Worm (Caenorhabditis elegans) whole organism, mixed stage, embryonic: ENCODE results near the gene C17A2.4.

Source experiments
- M03D4.4 ChIP-seq: sonication (generic microtip); optimal IDR thresholded peaks from 2 replicates; lab custom pipeline; 2017; ENCODE audit warnings: mild to moderate bottlenecking, missing genetic modification characterization, missing compliant biosample characterization
- bed-3 ChIP-seq: fragments of 200-800 bp; sonication (Bioruptor generic); optimal IDR thresholded peaks from 3 replicates; lab custom pipeline; 2018; ENCODE audit warnings: mild to moderate bottlenecking, missing genetic modification characterization, moderate library complexity, missing compliant biosample characterization
- ceh-39 ChIP-seq: fragments of 150-350 bp; optimal IDR thresholded peaks from 2 replicates; lab custom pipeline; 2014; ENCODE audit warnings: missing biosample characterization, missing genetic modification characterization
- ceh-43 ChIP-seq: fragments of 200-800 bp; sonication (Bioruptor generic); optimal IDR thresholded peaks from 2 replicates; lab custom pipeline; 2018; ENCODE audit warnings: mild to moderate bottlenecking, missing genetic modification characterization, moderate library complexity, missing compliant biosample characterization
- ceh-83 ChIP-seq: fragments of 200-800 bp; sonication (Bioruptor generic); optimal IDR thresholded peaks from 2 replicates; lab custom pipeline; 2018; ENCODE audit warnings: mild to moderate bottlenecking, missing genetic modification characterization, missing compliant biosample characterization
- ces-1 ChIP-seq: fragments of 150-350 bp; optimal IDR thresholded peaks from 2 replicates; lab custom pipeline; 2014; ENCODE audit warnings: missing biosample characterization, missing genetic modification reagents, missing genetic modification characterization
- cnd-1 ChIP-seq: fragments of 200-800 bp; sonication (Bioruptor generic); optimal IDR thresholded peaks from 2 replicates; lab custom pipeline; 2018; ENCODE audit warnings: mild to moderate bottlenecking, missing genetic modification characterization, missing compliant biosample characterization
- drap-1 ChIP-seq: fragments of 200-800 bp; sonication (Bioruptor generic); optimal IDR thresholded peaks from 3 replicates; lab custom pipeline; 2018; ENCODE audit warnings: mild to moderate bottlenecking, missing genetic modification characterization, missing compliant biosample characterization
- elt-1 ChIP-seq: sonication (generic microtip); optimal IDR thresholded peaks from 2 replicates; lab custom pipeline; 2017; ENCODE audit warnings: missing genetic modification characterization, mild to moderate bottlenecking, missing compliant biosample characterization, antibody characterized with exemption, moderate library complexity, borderline replicate concordance; ENCODE audit not compliant: insufficient read depth
- elt-3 ChIP-seq: fragments of 150-350 bp; optimal IDR thresholded peaks from 2 replicates; lab custom pipeline; 2014; ENCODE audit warnings: missing biosample characterization, missing genetic modification characterization
- ham-2 ChIP-seq: fragments of 200-800 bp; sonication (Bioruptor generic); optimal IDR thresholded peaks from 2 replicates; lab custom pipeline; 2018; ENCODE audit warnings: mild to moderate bottlenecking, missing genetic modification characterization, missing compliant biosample characterization
- hlh-1 ChIP-seq: fragments of 150-350 bp; optimal IDR thresholded peaks from 2 replicates; lab custom pipeline; 2014; ENCODE audit warnings: missing biosample characterization, missing genetic modification reagents, missing genetic modification characterization
- lin-13 ChIP-seq: fragments of 150-350 bp; optimal IDR thresholded peaks from 2 replicates; lab custom pipeline; 2014; ENCODE audit warnings: missing biosample characterization, missing genetic modification characterization
- lsy-2 ChIP-seq: fragments of 150-350 bp; optimal IDR thresholded peaks from 2 replicates; lab custom pipeline; 2014; ENCODE audit warnings: missing biosample characterization, missing genetic modification characterization
- mab-5 ChIP-seq: fragments of 150-350 bp; optimal IDR thresholded peaks from 2 replicates; lab custom pipeline; 2014; ENCODE audit warnings: missing biosample characterization, missing genetic modification characterization
- mep-1 ChIP-seq: fragments of 150-350 bp; optimal IDR thresholded peaks from 2 replicates; lab custom pipeline; 2017; ENCODE audit warnings: missing biosample characterization, missing genetic modification reagents, missing genetic modification characterization, inconsistent platforms
- mls-2 ChIP-seq: sonication (generic microtip); optimal IDR thresholded peaks from 2 replicates; lab custom pipeline; 2016; ENCODE audit warnings: mild to moderate bottlenecking, missing genetic modification characterization, moderate library complexity, missing compliant biosample characterization
- nhr-12 ChIP-seq: fragments of 150-350 bp; optimal IDR thresholded peaks from 2 replicates; lab custom pipeline; 2014; ENCODE audit warnings: missing biosample characterization, missing genetic modification characterization
- nhr-2 ChIP-seq: fragments of 150-350 bp; optimal IDR thresholded peaks from 2 replicates; lab custom pipeline; 2014; ENCODE audit warnings: missing biosample characterization, missing genetic modification characterization
- nhr-28 ChIP-seq: fragments of 150-350 bp; optimal IDR thresholded peaks from 2 replicates; lab custom pipeline; 2014; ENCODE audit warnings: missing biosample characterization, missing genetic modification characterization
- nhr-76 ChIP-seq: sonication (generic microtip); optimal IDR thresholded peaks from 2 replicates; lab custom pipeline; 2017; ENCODE audit warnings: missing biosample characterization, missing genetic modification characterization
- pha-4 ChIP-seq: fragments of 150-350 bp; optimal IDR thresholded peaks from 2 replicates; lab custom pipeline; 2018; ENCODE audit warnings: missing biosample characterization, missing genetic modification reagents, missing genetic modification characterization
- sem-2 ChIP-seq: fragments of 200-800 bp; sonication (Bioruptor generic); optimal IDR thresholded peaks from 2 replicates; lab custom pipeline; 2018; ENCODE audit warnings: mild to moderate bottlenecking, missing genetic modification characterization, missing compliant biosample characterization
- tbx-8 ChIP-seq: fragments of 200-800 bp; sonication (Bioruptor generic); optimal IDR thresholded peaks from 2 replicates; lab custom pipeline; 2018; ENCODE audit warnings: mild to moderate bottlenecking, missing genetic modification characterization, moderate library complexity, missing compliant biosample characterization
- unc-120 ChIP-seq: sonication (generic microtip); optimal IDR thresholded peaks from 2 replicates; lab custom pipeline; 2017; ENCODE audit warnings: missing genetic modification characterization, missing compliant biosample characterization; ENCODE audit not compliant: poor library complexity, severe bottlenecking
- unc-39 ChIP-seq: fragments of 150-350 bp; optimal IDR thresholded peaks from 2 replicates; lab custom pipeline; 2014; ENCODE audit warnings: missing biosample characterization, missing genetic modification characterization
- unc-62 ChIP-seq: fragments of 150-350 bp; optimal IDR thresholded peaks from 2 replicates; lab custom pipeline; 2014; ENCODE audit warnings: missing biosample characterization, missing genetic modification reagents, missing genetic modification characterization
- zip-8 ChIP-seq: fragments of 150-350 bp; optimal IDR thresholded peaks from 2 replicates; lab custom pipeline; 2014; ENCODE audit warnings: missing biosample characterization, missing genetic modification characterization
- ztf-11 ChIP-seq: fragments of 150-350 bp; optimal IDR thresholded peaks from 2 replicates; lab custom pipeline; 2014; ENCODE audit warnings: missing biosample characterization, missing genetic modification characterization

C17A2.4 gene

DNA sequence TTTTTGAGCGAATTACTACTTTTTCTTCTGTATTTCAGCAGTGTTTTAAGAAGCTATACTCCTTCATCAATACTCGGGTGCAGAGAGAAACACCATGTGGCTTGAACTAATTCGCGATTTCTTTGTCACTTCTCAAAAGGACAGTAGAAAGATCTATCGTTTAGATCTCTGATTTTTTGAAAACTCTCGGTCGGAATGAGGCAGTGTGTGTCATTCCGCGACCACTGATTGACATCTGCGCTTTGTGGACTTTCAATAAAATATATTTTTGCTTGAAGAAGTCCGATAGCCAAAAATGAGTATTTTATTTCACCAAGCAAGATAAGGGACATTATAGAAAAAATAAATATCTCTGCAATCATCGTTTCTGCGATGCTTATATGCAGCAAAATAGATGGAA lies 22.4 kb downstream of the C17A2.4 start:
- TF ChIP-seq mep-1 (tag; lab: Kevin White, UChicago) (no peak), drap-1 (GFP tag; lab: Kevin White, UChicago) (no peak), bed-3 (GFP tag; lab: Kevin White, UChicago) (no peak), lin-13 (tag; lab: Kevin White, UChicago) (no peak), nhr-2 (no peak), unc-62 (GFP tag; lab: Kevin White, UChicago) (no peak), nhr-28 (tag; lab: Kevin White, UChicago) (no peak), ham-2 (GFP tag; lab: Kevin White, UChicago) (no peak), elt-1 (tag; lab: Kevin White, UChicago) (no peak), lsy-2 (tag; lab: Kevin White, UChicago) (no peak), ceh-83 (no peak)

DNA sequence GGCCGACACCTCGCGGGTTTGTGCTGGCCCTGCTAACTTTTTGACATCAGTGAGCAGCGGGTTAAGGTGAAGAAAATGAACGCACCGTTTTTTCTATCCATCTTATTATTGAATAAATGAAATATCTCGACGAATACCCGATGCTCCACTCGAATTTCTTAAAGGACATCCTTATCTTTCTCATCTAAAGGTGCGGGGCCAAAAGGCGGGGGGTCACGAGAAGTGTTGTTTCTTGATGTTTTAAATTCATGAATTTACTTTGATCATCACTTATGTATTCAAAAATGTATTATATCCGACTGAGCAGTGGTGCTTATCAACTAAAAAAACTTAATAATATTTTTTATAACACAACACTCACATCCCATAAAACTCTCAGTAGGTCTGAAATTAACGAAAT lies 25.0 kb downstream of the C17A2.4 start, which contains the start of gene nhr-261:
Gene nhr-261, minus strand, starts transcription at position 101 of the 400 bp plus-strand sequence.
- no peak for TF ChIP-seq nhr-76
- TF ChIP-seq bed-3 (GFP tag; lab: Kevin White, UChicago), result no peak
- TF ChIP-seq nhr-2, result no peak
- no peak for TF ChIP-seq ceh-39
- TF ChIP-seq nhr-28 (tag; lab: Kevin White, UChicago), result no peak
- no peak for TF ChIP-seq lin-13 (tag; lab: Kevin White, UChicago)
- no peak for TF ChIP-seq elt-1 (tag; lab: Kevin White, UChicago)
- no peak for TF ChIP-seq M03D4.4
- no peak for TF ChIP-seq elt-3
- TF ChIP-seq ces-1 (GFP tag; lab: Kevin White, UChicago), result no peak
- no peak for TF ChIP-seq lsy-2 (tag; lab: Kevin White, UChicago)
- no peak for TF ChIP-seq tbx-8 (GFP tag; lab: Kevin White, UChicago)
- no peak for TF ChIP-seq ceh-43 (GFP tag; lab: Kevin White, UChicago)
- no peak for TF ChIP-seq zip-8 (tag; lab: Kevin White, UChicago)

DNA sequence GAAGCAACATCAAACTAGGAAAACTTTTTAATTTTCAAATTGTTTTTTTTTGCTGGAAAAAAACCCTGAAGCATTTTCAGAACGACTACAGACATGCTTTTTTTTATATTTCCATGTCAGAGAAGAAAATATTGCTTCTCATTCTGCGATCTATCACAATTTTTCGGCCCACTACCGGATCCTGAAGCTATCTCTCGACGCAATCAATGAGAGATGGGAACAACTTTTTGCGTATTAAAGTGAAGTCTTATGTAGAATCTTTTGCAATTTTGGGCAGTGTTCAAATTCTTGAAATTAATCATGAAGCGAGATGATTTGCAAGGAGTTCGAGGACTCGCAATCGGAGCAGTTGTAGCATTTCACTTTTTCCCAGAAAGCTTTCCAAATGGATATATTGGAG lies 29.9 kb downstream of the C17A2.4 start, which contains the start of gene oac-10:
Gene oac-10, plus strand, starts transcription at position 301 of the 400 bp plus-strand sequence.
- TF ChIP-seq mep-1 (tag; lab: Kevin White, UChicago) (no peak), ces-1 (GFP tag; lab: Kevin White, UChicago) (no peak), cnd-1 (no peak), ceh-83 (no peak), unc-120 (tag; lab: Kevin White, UChicago) (no peak), mab-5 (no peak), tbx-8 (GFP tag; lab: Kevin White, UChicago) (no peak), nhr-28 (tag; lab: Kevin White, UChicago) (no peak), mls-2 (tag; lab: Kevin White, UChicago) (no peak), nhr-2 (no peak), lsy-2 (tag; lab: Kevin White, UChicago) (no peak), lin-13 (tag; lab: Kevin White, UChicago) (no peak), elt-3 (no peak), M03D4.4 (no peak), sem-2 (GFP tag; lab: Kevin White, UChicago) (no peak)
- TF ChIP-seq, all 35 proteins: peak for 0

ce11 chrII:3877127-3877526 lies 37.5 kb downstream of the C17A2.4 start, which contains the start of gene nep-3:
TSS of gene nep-3 (minus strand) at chrII:3877227.
- no peak for TF ChIP-seq mep-1 (tag; lab: Kevin White, UChicago)
- no peak for TF ChIP-seq ceh-83
- TF ChIP-seq ztf-11 (tag; lab: Kevin White, UChicago), result no peak
- no peak for TF ChIP-seq elt-3
- TF ChIP-seq cnd-1, result no peak
- no peak for TF ChIP-seq ces-1 (GFP tag; lab: Kevin White, UChicago)
- no peak for TF ChIP-seq elt-1 (tag; lab: Kevin White, UChicago)

ce11 chrII:3877874-3878273 lies 38.2 kb downstream of the C17A2.4 start, which contains the start of gene sdz-7:
TSS of gene sdz-7 (minus strand) at chrII:3877974.
- no peak for TF ChIP-seq lin-13 (tag; lab: Kevin White, UChicago)
- no peak for TF ChIP-seq ceh-39
- TF ChIP-seq sem-2 (GFP tag; lab: Kevin White, UChicago), result no peak
- no peak for TF ChIP-seq ham-2 (GFP tag; lab: Kevin White, UChicago)
- TF ChIP-seq M03D4.4, result no peak
- no peak for TF ChIP-seq zip-8 (tag; lab: Kevin White, UChicago)
- TF ChIP-seq nhr-28 (tag; lab: Kevin White, UChicago), result no peak
- no peak for TF ChIP-seq mls-2 (tag; lab: Kevin White, UChicago)
- no peak for TF ChIP-seq drap-1 (GFP tag; lab: Kevin White, UChicago)
- TF ChIP-seq cnd-1, result no peak
- TF ChIP-seq hlh-1 (tag; lab: Kevin White, UChicago), result no peak
- TF ChIP-seq ceh-43 (GFP tag; lab: Kevin White, UChicago), result no peak
- TF ChIP-seq pha-4 (tag; lab: Kevin White, UChicago), result no peak
- TF ChIP-seq lsy-2 (tag; lab: Kevin White, UChicago), result no peak
- no peak for TF ChIP-seq unc-39 (tag; lab: Kevin White, UChicago)
- no peak for TF ChIP-seq tbx-8 (GFP tag; lab: Kevin White, UChicago)
- TF ChIP-seq ces-1 (GFP tag; lab: Kevin White, UChicago), result no peak
- no peak for TF ChIP-seq elt-3
- no peak for TF ChIP-seq nhr-12
